Worm (Caenorhabditis elegans): ENCODE data around the gene Y9C2UA.1.

The Y9C2UA.1 gene

DNA sequence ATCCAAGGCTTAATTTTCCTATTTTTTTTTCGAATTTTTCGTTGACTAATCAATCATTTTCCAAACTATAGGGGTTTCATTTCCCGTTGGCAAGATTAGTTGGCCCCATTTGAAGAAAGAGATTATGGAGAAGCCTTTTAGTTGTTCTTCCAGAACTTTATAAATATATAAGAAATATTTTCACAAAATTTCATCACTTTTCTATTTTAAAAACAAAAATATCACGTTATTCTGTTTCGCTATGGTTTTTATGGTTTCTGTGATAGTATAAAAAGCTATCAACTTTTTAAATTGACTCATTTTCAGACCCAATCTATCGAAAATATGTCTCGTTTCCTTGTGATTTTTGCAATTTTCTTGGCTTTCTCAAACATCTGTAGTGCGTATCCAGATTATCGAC lies 3.6 kb upstream of the Y9C2UA.1 start, which contains the start of gene nlp-78:
TSS of gene nlp-78 (plus strand) at position 301 of the 400 bp plus-strand sequence.
- no peak for TF ChIP-seq dao-5 (tag; optimal IDR thresholded peaks at IDR 0.05)
- no peak for TF ChIP-seq him-1 (tag; optimal IDR thresholded peaks at IDR 0.05)
- no peak for TF ChIP-seq W03F9.2 (tag; optimal IDR thresholded peaks at IDR 0.05)

DNA sequence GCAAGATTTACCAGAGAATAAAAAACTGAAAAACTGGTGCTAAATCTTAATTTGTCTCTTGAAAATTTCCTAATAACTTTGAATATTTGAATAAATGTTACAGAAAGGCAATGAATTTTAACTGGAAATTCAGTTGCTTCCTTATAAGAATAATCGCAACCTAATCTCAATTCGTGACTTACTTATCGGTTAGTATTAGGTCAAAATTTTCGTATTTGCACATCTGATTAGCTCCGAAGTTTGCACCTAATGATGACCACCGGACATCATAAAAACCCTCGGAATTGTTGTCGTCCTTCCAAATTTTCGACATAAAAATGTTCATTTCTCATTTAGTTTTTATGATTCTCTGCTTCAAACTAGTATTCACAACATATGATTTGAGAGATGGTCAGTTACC lies 1.6 kb upstream of the Y9C2UA.1 start, which contains the start of gene C16D2.3:
TSS of gene C16D2.3 (plus strand) at position 301 of the 400 bp plus-strand sequence.
- TF ChIP-seq him-1 (tag; optimal IDR thresholded peaks at IDR 0.05) (no peak), dao-5 (tag; optimal IDR thresholded peaks at IDR 0.05) (no peak), W03F9.2 (tag; optimal IDR thresholded peaks at IDR 0.05) (no peak)

DNA sequence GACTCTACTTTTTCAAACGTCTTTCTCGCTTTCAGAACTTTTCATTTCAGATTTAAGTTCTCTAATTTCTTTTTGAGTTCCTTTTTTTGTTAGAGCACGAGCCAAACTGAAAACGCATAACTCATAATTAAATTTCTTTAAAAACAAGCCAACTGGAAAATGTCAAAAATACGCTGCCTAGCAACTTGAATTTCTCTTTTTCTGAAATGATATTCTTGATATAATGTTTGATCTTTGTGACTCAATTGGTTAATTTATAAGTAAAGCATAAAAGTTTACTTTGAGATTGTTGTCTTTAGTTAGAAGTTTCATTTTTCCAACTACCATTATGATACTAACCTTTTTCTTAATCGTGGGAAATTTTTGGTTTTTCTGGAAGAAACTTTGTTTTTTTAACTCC lies 1.7 kb downstream of the Y9C2UA.1 start:
- TF ChIP-seq dao-5 (tag; optimal IDR thresholded peaks at IDR 0.05): no peak
- no peak for TF ChIP-seq him-1 (tag; optimal IDR thresholded peaks at IDR 0.05)
- no peak for TF ChIP-seq W03F9.2 (tag; optimal IDR thresholded peaks at IDR 0.05)

DNA sequence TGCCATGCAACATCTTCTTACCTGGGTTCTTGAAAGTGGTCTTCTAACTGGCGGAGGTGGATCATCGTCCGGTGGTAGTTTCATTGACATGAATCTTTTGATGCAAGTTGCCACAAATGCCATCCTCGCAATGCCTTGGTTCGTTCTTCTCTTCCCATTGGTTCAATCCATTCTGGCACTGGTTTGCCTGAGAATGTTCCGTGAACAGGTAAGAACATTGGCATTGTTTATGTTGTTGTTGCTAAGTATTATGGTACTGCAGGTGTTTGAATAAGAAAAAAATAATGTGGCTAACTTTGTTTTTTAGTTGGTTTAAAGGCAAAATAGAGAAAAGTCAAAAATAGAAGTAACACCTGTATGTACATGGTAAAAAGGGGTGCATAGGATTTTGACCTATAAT lies 4.3 kb downstream of the Y9C2UA.1 start:
- no peak for TF ChIP-seq him-1 (tag; optimal IDR thresholded peaks at IDR 0.05)
- no peak for TF ChIP-seq W03F9.2 (tag; optimal IDR thresholded peaks at IDR 0.05)
- TF ChIP-seq dao-5 (tag; optimal IDR thresholded peaks at IDR 0.05): no peak

DNA sequence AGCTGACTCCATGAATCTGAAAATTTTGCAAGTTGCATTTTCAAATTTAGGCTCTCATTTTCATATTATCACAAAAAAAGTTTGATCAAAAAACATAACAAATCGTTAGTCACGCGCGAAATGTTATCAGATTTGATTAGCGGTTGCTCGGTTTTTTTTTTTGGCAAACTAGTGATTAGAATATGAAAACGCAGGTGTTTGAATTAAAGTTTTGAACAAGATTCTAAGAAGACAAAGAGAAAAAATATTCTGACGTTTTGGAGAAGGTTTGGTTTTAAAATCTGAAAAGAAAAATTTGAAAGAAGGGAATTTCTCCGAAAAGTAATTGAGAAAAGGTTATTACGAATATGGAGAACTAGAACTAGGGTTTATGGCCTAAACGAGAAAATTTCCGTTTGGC lies 4.9 kb downstream of the Y9C2UA.1 start:
- TF ChIP-seq him-1 (tag; optimal IDR thresholded peaks at IDR 0.05): no peak
- no peak for TF ChIP-seq dao-5 (tag; optimal IDR thresholded peaks at IDR 0.05)
- no peak for TF ChIP-seq W03F9.2 (tag; optimal IDR thresholded peaks at IDR 0.05)

DNA sequence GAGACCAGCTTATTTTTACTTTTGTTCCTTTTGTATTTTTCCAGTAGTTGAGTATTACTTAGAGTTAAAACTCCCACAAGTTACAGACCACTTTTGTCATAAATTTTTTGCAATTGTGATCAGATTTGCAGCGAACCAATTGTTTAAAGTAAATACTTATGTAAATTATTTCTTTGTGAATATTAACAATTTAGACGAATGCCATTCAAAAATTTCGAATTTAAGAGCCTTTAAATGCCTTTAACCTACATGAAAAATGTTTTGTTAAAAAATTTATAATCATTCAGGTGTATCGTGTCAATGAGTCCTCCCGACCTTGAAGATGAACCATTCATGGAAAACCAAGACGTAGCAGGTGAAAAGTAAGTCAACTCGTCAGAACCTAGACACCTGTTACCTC lies 6.5 kb downstream of the Y9C2UA.1 start, which contains the start of gene W07A12.4:
TSS of gene W07A12.4 (plus strand) at position 301 of the 400 bp plus-strand sequence.
- TF ChIP-seq dao-5 (tag; optimal IDR thresholded peaks at IDR 0.05) (no peak), him-1 (tag; optimal IDR thresholded peaks at IDR 0.05) (no peak), W03F9.2 (tag; optimal IDR thresholded peaks at IDR 0.05) (no peak)

DNA sequence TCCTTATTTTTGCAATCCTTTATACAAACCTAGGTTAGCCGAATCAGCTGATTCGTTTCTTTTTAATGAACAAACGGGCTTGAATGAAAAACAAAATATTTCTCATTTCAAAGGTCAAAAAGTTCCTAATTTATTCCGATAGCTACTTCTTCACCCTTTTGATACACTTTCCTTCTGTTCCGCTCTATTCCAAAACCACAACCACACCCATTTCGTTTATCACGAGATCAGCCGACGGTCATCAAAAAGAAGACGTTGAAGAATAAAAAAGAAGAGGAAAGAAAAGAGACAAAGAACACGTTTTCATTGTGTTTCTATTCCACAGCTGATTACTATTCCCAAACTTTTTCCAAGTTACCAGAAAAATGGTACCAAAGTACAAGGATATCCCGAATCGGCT lies 8.6 kb downstream of the Y9C2UA.1 start:
- TF ChIP-seq dao-5 (tag; optimal IDR thresholded peaks at IDR 0.05) (no peak), W03F9.2 (tag; optimal IDR thresholded peaks at IDR 0.05) (no peak)

DNA sequence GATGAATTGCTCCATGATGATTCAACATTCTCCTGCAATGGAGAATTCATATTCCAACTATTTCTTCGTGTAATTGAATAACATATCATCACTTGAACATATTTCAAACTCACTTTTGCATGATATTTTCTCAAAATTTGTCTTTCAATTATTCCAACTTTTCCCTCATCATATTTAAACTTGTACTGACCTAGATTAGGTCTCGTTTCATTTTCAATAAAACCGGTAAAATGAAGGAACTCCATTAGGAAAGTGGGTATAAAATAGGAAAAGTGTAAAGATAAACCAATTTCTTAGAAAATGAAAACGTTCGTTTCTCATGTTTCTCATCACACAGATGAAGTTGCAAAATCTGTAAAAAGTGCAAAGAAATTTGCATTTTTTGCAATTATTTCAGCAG lies 12.8 kb downstream of the Y9C2UA.1 start, which contains the start of gene col-78:
TSS of gene col-78 (plus strand) at position 301 of the 400 bp plus-strand sequence.
- TF ChIP-seq W03F9.2 (tag; optimal IDR thresholded peaks at IDR 0.05): no peak
- TF ChIP-seq dao-5 (tag; optimal IDR thresholded peaks at IDR 0.05): no peak
- no peak for TF ChIP-seq him-1 (tag; optimal IDR thresholded peaks at IDR 0.05)

DNA sequence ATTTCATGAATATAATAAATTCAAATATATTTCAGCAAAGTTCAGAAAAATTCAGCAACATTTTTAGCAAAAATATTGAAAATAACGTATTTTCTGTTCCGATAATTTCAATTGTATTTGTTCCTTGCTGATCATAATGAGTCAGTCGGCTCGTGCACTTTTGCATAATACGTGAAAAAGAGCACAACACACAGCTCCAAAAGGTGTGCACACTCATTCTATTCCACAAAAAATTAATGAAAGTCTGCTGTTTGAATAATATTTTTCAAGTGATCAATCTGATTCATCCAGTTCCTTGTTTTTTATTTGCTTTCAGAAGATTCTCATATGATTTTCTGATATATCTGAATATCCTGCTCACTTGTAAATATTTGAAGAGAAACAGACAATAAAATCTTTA lies 14.9 kb downstream of the Y9C2UA.1 start:
- no peak for TF ChIP-seq W03F9.2 (tag; optimal IDR thresholded peaks at IDR 0.05)
- no peak for TF ChIP-seq dao-5 (tag; optimal IDR thresholded peaks at IDR 0.05)
- TF ChIP-seq him-1 (tag; optimal IDR thresholded peaks at IDR 0.05): no peak

DNA sequence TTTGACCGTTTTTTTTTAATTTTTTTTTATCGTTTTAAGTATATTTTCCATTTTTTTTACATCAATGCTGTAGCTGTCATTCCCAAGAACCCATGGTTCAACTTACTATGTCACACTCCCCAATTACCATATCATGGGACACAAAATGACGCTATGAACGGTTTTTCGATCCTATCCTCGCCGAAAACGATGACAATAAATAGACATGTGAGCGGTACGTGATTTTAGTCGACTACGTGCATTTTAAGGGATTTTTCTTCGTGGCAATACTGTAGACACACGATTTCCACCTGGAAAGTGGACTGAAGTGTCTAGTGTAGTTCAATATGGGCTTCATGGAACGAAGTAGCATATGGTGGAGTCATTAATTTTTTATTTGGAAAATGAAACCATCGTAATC lies 16.8 kb downstream of the Y9C2UA.1 start:
- no peak for TF ChIP-seq him-1 (tag; optimal IDR thresholded peaks at IDR 0.05)

DNA sequence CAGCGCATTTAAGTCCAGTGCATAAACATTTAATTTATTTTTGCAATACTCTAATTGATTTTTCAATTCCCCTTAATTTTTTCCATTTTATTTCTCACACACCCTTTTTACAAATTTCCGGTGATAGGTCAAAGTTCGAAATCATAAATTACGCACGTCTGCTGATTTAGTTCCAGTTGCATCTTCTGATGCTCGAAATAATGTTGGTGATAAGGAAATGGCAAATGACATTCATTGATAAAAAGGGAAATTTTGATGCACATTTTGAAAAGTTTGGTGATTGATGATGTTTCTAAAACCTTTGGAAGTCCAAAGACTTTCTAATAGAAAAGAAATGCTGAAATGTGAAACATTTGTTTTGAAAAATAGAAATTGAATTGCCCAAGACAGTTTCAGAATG lies 17.7 kb downstream of the Y9C2UA.1 start:
- no peak for TF ChIP-seq W03F9.2 (tag; optimal IDR thresholded peaks at IDR 0.05)
- TF ChIP-seq him-1 (tag; optimal IDR thresholded peaks at IDR 0.05): no peak
- no peak for TF ChIP-seq dao-5 (tag; optimal IDR thresholded peaks at IDR 0.05)

DNA sequence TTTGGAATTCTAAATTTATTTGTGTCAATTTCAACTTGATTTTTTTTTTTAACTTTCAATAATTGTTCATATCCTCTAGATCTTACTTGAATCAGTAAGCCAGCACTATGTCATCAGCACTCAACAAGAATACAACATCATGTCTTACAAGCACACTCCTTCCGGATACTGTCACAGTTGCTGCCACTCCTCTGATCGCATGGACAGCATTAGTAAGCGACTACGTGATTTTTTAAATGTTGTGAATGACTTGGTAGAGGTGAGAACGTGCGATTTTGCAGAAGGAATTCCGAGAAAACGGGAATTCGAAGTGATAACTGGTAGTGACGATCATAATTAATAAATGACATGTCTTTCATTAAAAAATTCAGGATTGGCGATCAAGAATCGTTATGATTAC lies 18.6 kb downstream of the Y9C2UA.1 start, which contains the start of gene oac-54:
TSS of gene oac-54 (plus strand) at position 83 of the 400 bp plus-strand sequence.
- TF ChIP-seq W03F9.2 (tag; optimal IDR thresholded peaks at IDR 0.05) (no peak), dao-5 (tag; optimal IDR thresholded peaks at IDR 0.05) (no peak), him-1 (tag; optimal IDR thresholded peaks at IDR 0.05) (no peak)

DNA sequence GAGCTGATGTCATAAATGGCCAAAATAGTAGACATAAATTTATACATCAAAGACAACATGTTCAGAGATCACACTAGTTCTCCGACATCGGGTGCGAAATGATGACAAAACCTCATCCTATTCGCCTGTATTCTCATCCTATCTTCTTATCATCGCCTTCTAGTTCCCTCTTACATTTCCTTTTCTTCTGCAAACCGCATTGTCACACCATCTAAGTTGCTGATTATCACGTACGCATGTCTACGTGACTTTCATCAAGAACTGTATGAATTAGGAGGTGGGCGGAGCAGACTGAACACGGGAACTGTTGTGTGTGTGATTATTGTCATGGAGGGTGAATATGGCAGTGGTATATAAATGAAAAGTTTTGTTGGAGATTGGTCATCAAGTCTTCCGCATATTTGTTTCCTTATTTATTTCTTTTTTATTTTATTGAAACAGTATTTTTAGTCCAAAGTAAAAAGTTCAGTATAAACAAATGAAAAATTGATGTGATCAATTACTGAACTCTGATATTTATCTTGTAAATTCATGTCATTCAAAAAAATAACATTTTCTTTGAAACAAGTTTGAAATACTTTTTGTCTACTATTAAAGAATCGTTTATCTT lies 20.9 kb downstream of the Y9C2UA.1 start:
- TF ChIP-seq W03F9.2 (tag; optimal IDR thresholded peaks at IDR 0.05): no peak

DNA sequence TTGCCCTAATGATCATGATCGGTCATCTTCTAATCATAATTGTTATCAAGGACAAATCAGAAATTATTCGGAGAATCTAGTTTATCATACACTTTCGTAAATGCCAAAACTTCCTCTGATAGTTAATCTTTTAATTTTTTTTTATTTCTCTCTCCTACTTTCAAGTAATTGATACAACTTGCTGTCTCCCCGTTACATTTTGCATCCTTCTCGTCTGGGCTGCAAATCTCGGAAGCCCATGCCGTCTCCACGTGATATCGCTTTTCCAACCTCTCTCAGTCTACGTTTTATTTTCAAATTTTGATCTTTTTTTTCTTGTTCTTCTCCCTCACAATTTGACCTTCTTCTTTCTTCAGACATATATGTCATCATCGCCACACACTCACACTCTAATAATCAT lies 21.6 kb downstream of the Y9C2UA.1 start, which contains the start of gene rhy-1:
TSS of gene rhy-1 (plus strand) at position 357 of the 400 bp plus-strand sequence.
- TF ChIP-seq him-1 (tag; optimal IDR thresholded peaks at IDR 0.05): no peak
- TF ChIP-seq W03F9.2 (tag; optimal IDR thresholded peaks at IDR 0.05): no peak

DNA sequence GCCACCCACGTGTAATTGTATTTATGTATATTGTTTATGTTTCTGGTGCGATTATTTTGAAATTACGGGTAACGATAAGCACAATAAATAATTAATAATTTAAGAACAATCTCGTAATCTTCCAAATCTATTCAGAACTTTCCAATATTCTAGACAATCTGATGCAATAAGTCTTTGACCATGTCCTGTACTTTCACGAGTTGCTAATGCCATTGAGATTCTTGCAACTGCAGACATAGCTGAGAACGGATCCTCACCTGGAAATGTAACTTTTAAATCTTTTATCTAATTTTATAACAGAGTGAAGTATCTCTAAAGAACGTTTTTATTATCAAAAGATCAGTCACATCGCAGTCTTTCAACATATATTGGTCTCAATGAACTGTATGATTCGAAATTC lies 23.9 kb downstream of the Y9C2UA.1 start:
- TF ChIP-seq dao-5 (tag; optimal IDR thresholded peaks at IDR 0.05) (no peak), W03F9.2 (tag; optimal IDR thresholded peaks at IDR 0.05) (no peak), him-1 (tag; optimal IDR thresholded peaks at IDR 0.05) (no peak)

All from whole organism, L4/young adult.